Worm (Caenorhabditis elegans) whole organism, late embryonic: ENCODE results near the gene nsy-1.
A peak's percentile ranks its signal among the peaks of the same experiment; 100 is the strongest.

Source experiments
- C08G9.2 ChIP-seq: sonication (generic microtip); optimal IDR thresholded peaks from 2 replicates; lab custom pipeline; 2016; ENCODE audit warnings: mild to moderate bottlenecking, missing genetic modification characterization, moderate library complexity, missing compliant biosample characterization
- F13H6.1 ChIP-seq: sonication (generic microtip); optimal IDR thresholded peaks from 2 replicates; lab custom pipeline; 2016; ENCODE audit warnings: missing genetic modification characterization, missing compliant biosample characterization
- K02D7.2 ChIP-seq: sonication (generic microtip); optimal IDR thresholded peaks from 2 replicates; lab custom pipeline; 2017; ENCODE audit warnings: mild to moderate bottlenecking, missing genetic modification characterization, missing compliant biosample characterization
- K09A11.1 ChIP-seq: sonication (generic microtip); optimal IDR thresholded peaks from 2 replicates; lab custom pipeline; 2017; ENCODE audit warnings: antibody characterized with exemption, mild to moderate bottlenecking, missing genetic modification characterization, missing compliant biosample characterization; ENCODE audit not compliant: insufficient read depth
- Y22D7AL.16 ChIP-seq: sonication (generic microtip); optimal IDR thresholded peaks from 2 replicates; lab custom pipeline; 2016; ENCODE audit warnings: missing genetic modification characterization, missing compliant biosample characterization
- ama-1 ChIP-seq: fragments of 150-350 bp; optimal IDR thresholded peaks from 2 replicates; lab custom pipeline; 2014
- ceh-14 ChIP-seq: sonication (generic microtip); optimal IDR thresholded peaks from 2 replicates; lab custom pipeline; 2016; ENCODE audit warnings: missing genotype, missing genetic modification characterization, missing compliant biosample characterization
- ceh-18 ChIP-seq: sonication (generic microtip); optimal IDR thresholded peaks from 2 replicates; lab custom pipeline; 2016; ENCODE audit warnings: missing genetic modification characterization, missing compliant biosample characterization
- ceh-19 ChIP-seq: fragments of 200-800 bp; sonication (Bioruptor generic); optimal IDR thresholded peaks from 2 replicates; lab custom pipeline; 2018; ENCODE audit warnings: mild to moderate bottlenecking, missing genetic modification characterization, missing compliant biosample characterization
- ceh-2 ChIP-seq: sonication (generic microtip); optimal IDR thresholded peaks from 2 replicates; lab custom pipeline; 2016; ENCODE audit warnings: missing genotype, missing genetic modification characterization, missing compliant biosample characterization
- ceh-24 ChIP-seq: sonication (generic microtip); optimal IDR thresholded peaks from 2 replicates; lab custom pipeline; 2016; ENCODE audit warnings: mild to moderate bottlenecking, missing genetic modification characterization, missing compliant biosample characterization
- ceh-30 ChIP-seq: fragments of 150-350 bp; optimal IDR thresholded peaks from 2 replicates; lab custom pipeline; 2014; ENCODE audit warnings: missing biosample characterization, missing genetic modification characterization
- ceh-34 ChIP-seq: sonication (generic microtip); optimal IDR thresholded peaks from 2 replicates; lab custom pipeline; 2016; ENCODE audit warnings: mild to moderate bottlenecking, missing genetic modification characterization, missing compliant biosample characterization
- ceh-48 ChIP-seq: sonication (generic microtip); optimal IDR thresholded peaks from 2 replicates; lab custom pipeline; 2016; ENCODE audit warnings: missing genetic modification characterization, inconsistent platforms, missing compliant biosample characterization
- che-1 ChIP-seq: sonication (generic microtip); optimal IDR thresholded peaks from 2 replicates; lab custom pipeline; 2016; ENCODE audit warnings: mild to moderate bottlenecking, missing genetic modification characterization, missing compliant biosample characterization
- dmd-4 ChIP-seq: sonication (generic microtip); optimal IDR thresholded peaks from 2 replicates; lab custom pipeline; 2016; ENCODE audit warnings: borderline replicate concordance, missing genetic modification characterization, missing compliant biosample characterization
- dve-1 ChIP-seq: sonication (generic microtip); optimal IDR thresholded peaks from 2 replicates; lab custom pipeline; 2017; ENCODE audit warnings: antibody characterized with exemption, mild to moderate bottlenecking, missing genetic modification characterization, missing compliant biosample characterization
- elt-2 ChIP-seq: sonication (generic microtip); optimal IDR thresholded peaks from 2 replicates; lab custom pipeline; 2016; ENCODE audit warnings: missing genetic modification reagents, missing genetic modification characterization, missing compliant biosample characterization
- elt-4 ChIP-seq: sonication (generic microtip); optimal IDR thresholded peaks from 2 replicates; lab custom pipeline; 2016; ENCODE audit warnings: missing genetic modification characterization, missing compliant biosample characterization
- ets-4 ChIP-seq: sonication (generic microtip); optimal IDR thresholded peaks from 2 replicates; lab custom pipeline; 2016; ENCODE audit warnings: missing genetic modification characterization, missing compliant biosample characterization
- fax-1 ChIP-seq: sonication (generic microtip); optimal IDR thresholded peaks from 2 replicates; lab custom pipeline; 2016; ENCODE audit warnings: missing genotype, missing genetic modification characterization, missing compliant biosample characterization
- fkh-10 ChIP-seq: fragments of 150-350 bp; optimal IDR thresholded peaks from 2 replicates; lab custom pipeline; 2014; ENCODE audit warnings: missing biosample characterization, missing genetic modification reagents, missing genetic modification characterization
- hlh-13 ChIP-seq: fragments of 200-800 bp; sonication (Bioruptor generic); optimal IDR thresholded peaks from 2 replicates; lab custom pipeline; 2018; ENCODE audit warnings: mild to moderate bottlenecking, missing genetic modification characterization, missing compliant biosample characterization
- hlh-15 ChIP-seq: sonication (generic microtip); optimal IDR thresholded peaks from 2 replicates; lab custom pipeline; 2016; ENCODE audit warnings: missing genetic modification characterization, missing compliant biosample characterization
- lim-6 ChIP-seq: sonication (generic microtip); optimal IDR thresholded peaks from 2 replicates; lab custom pipeline; 2016; ENCODE audit warnings: missing genetic modification characterization, missing compliant biosample characterization
- madf-2 ChIP-seq: sonication (generic microtip); optimal IDR thresholded peaks from 2 replicates; lab custom pipeline; 2017; ENCODE audit warnings: missing genetic modification characterization, missing compliant biosample characterization
- mec-3 ChIP-seq: sonication (generic microtip); optimal IDR thresholded peaks from 2 replicates; lab custom pipeline; 2016; ENCODE audit warnings: borderline replicate concordance, missing genetic modification characterization, missing compliant biosample characterization
- nhr-11 ChIP-seq: fragments of 150-350 bp; optimal IDR thresholded peaks from 2 replicates; lab custom pipeline; 2014; ENCODE audit warnings: missing biosample characterization, missing genetic modification characterization
- odd-2 ChIP-seq: sonication (generic microtip); optimal IDR thresholded peaks from 2 replicates; lab custom pipeline; 2017; ENCODE audit warnings: antibody characterized with exemption, mild to moderate bottlenecking, missing genetic modification characterization, missing compliant biosample characterization
- pax-1 ChIP-seq: fragments of 150-350 bp; optimal IDR thresholded peaks from 2 replicates; lab custom pipeline; 2014; ENCODE audit warnings: missing biosample characterization, missing genetic modification characterization
- pha-2 ChIP-seq: sonication (generic microtip); optimal IDR thresholded peaks from 2 replicates; lab custom pipeline; 2017; ENCODE audit warnings: mild to moderate bottlenecking, missing genetic modification characterization, missing compliant biosample characterization
- ref-2 ChIP-seq: sonication (generic microtip); optimal IDR thresholded peaks from 2 replicates; lab custom pipeline; 2016; ENCODE audit warnings: missing genetic modification characterization, missing compliant biosample characterization
- rnt-1 ChIP-seq: sonication (generic microtip); optimal IDR thresholded peaks from 2 replicates; lab custom pipeline; 2016; ENCODE audit warnings: missing genetic modification characterization, missing compliant biosample characterization
- sdc-2 ChIP-seq: sonication (generic microtip); optimal IDR thresholded peaks from 2 replicates; lab custom pipeline; 2016; ENCODE audit warnings: missing genotype, missing genetic modification characterization, missing compliant biosample characterization
- sox-4 ChIP-seq: sonication (generic microtip); optimal IDR thresholded peaks from 2 replicates; lab custom pipeline; 2017; ENCODE audit warnings: mild to moderate bottlenecking, missing genetic modification characterization, inconsistent platforms, missing compliant biosample characterization
- unc-42 ChIP-seq: sonication (generic microtip); optimal IDR thresholded peaks from 2 replicates; lab custom pipeline; 2016; ENCODE audit warnings: missing genotype, missing genetic modification characterization, missing compliant biosample characterization

Gene nsy-1

DNA sequence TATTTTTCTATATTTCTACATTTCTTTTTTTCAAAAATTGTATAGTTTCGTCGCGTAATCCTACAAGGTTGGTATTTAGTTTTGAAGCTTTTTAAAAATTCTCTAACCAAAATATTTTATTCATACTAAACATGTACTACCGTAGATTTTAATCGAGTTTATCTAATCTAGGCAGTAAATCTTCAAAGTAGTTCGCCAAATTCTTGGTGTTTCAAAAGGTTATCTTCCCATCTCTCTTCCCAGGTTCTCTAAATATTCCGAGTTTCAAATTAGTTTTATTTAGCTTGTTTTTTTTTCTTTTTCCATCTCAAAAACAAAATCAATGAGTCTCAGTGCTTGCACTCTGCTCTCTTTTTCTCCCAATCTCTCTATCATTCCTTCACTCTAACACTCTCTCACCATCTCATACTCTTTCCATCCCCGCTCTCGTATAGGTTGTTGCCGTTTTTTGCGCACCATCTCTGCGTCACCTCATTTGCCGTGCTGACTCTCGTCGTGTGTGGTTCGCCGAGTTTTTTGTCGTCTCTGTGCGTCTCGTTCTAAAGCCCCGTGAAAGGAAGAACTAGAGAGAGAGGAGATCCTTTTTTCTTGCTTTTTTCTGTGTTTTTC lies 5.5 kb upstream of the nsy-1 start (continued):
- TF ChIP-seq ceh-24 (tag; lab: Kevin White, UChicago) (no peak), ceh-34 (tag; lab: Kevin White, UChicago) (peak; percentile 27), che-1 (tag; lab: Kevin White, UChicago) (no peak), C08G9.2 (peak; percentile 24), dmd-4 (no peak), ref-2 (tag; lab: Kevin White, UChicago) (no peak), dve-1 (tag; lab: Kevin White, UChicago) (no peak), nhr-11 (tag; lab: Kevin White, UChicago) (no peak), ceh-19 (GFP tag; lab: Kevin White, UChicago) (no peak), elt-4 (tag; lab: Kevin White, UChicago) (no peak), sdc-2 (tag; lab: Kevin White, UChicago) (no peak), fkh-10 (no peak), rnt-1 (no peak), K02D7.2 (no peak), ceh-14 (tag; lab: Kevin White, UChicago) (peak; percentile 31), K09A11.1 (tag; lab: Kevin White, UChicago) (no peak)

DNA sequence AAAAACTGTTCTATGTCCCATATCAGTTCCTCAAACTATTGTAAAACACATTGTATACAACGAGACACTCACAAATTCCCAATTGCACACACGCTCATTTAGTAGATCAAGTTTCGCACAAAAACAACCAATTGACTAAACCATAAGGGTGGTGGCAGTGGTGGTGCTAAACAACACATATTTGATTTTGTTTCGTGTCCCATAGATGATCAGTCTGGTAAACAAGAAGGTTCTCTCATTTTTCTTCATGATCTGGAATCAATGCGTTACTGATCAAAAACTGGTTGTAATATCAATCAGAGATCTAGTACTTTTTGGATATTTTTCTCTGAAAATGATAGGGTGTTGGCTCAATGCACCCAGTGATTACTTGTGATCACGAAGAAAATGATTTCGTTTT lies 4.0 kb upstream of the nsy-1 start:
- TF ChIP-seq ceh-48, result no peak

DNA sequence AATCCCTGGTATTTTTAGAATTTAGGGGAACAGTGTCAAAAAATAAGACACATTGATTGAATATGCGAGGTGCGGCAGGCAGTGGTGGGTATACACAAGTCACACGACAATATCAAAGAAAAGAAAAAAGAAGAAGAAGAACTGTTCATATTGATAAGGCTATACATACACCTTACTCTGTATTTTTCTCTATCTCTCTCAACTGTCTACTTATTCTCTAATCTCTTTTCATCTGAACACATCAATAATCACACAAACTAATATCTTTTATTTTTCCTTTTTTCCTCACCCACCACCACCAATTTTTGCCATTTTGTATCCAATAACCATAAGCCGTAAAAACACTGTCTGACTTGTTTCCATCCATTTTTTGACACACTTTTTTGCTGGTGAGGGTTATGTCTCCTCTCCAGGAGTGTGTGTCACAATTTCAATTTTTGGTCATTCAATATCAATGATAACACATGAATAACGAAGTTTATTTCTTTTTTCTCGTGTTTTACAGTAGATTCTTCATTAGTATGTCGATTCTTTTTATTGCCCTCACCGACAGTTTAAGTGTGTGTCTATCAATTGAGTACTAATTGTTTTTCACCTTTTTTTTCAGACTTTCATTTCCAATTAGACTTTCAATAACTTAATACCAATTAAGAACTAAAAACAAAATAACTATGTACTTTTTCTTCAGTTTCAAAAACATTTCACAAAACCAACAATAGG lies 3.0 kb upstream of the nsy-1 start:
- TF ChIP-seq sox-4 (no peak), elt-2 (tag; lab: Kevin White, UChicago) (peak; percentile 93), pha-2 (no peak)

DNA sequence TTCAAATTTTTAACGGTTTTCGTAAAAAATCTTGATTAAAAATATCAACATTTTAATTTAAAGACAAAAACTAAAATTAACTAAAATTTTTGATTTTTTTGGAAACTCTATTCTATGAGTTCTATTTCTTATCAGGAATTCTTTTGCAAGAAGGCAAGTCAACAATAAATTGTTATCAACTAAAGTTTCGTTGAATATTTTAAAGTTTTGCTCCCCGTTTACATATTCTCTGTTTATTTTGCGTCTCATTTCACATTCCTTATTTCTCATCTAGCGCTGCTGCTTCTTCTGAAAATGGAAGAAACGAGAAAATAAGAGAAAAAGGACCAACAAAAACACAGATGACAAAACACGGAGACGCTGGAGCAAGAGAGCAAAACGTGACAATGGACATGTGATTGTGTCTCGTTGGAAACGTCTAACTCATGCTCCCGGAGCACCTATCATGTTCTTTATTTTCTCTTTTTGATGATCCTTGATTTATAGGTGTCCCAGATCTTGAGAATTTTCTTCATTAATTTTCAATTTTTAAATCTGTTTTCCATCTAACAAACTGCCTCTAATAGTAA lies 2.0 kb upstream of the nsy-1 start:
- peak; percentile 74 for TF ChIP-seq elt-2 (tag; lab: Kevin White, UChicago)
- TF ChIP-seq ceh-18 (tag; lab: Kevin White, UChicago), result no peak

DNA sequence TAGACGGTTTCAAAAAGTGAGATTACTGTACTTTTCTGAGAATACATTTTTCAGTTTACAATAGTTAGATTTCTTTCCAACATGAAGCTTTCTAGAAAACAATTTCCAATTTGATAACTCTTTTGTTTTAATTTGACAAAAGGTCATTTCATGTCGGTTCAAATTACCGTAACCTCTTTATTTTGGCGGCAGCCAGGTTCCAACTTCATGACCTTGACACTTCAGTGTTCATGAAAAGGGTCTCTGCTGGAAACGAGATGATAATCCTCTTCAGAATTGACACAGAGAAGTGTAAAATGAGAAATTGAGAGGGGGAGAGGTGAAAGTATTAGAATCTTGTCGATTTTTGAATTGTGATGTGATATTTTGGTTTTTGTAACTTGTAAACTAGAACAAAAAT lies 1.0 kb upstream of the nsy-1 start:
- no peak for TF ChIP-seq lim-6
- TF ChIP-seq ama-1 (lab: Kevin White, UChicago), result no peak
- no peak for TF ChIP-seq hlh-15
- no peak for TF ChIP-seq dve-1 (tag; lab: Kevin White, UChicago)
- TF ChIP-seq mec-3, result no peak
- no peak for TF ChIP-seq ref-2 (tag; lab: Kevin White, UChicago)
- no peak for TF ChIP-seq pax-1 (tag; lab: Kevin White, UChicago)
- no peak for TF ChIP-seq K09A11.1 (tag; lab: Kevin White, UChicago)
- TF ChIP-seq unc-42 (tag; lab: Kevin White, UChicago), result no peak
- no peak for TF ChIP-seq ceh-18 (tag; lab: Kevin White, UChicago)
- no peak for TF ChIP-seq hlh-13 (GFP tag; lab: Kevin White, UChicago)
- TF ChIP-seq madf-2, result no peak
- TF ChIP-seq ets-4 (tag; lab: Kevin White, UChicago), result no peak
- no peak for TF ChIP-seq nhr-11 (tag; lab: Kevin White, UChicago)
- no peak for TF ChIP-seq che-1 (tag; lab: Kevin White, UChicago)
- no peak for TF ChIP-seq fax-1 (tag; lab: Kevin White, UChicago)
- TF ChIP-seq, all 69 proteins: peak for 0

DNA sequence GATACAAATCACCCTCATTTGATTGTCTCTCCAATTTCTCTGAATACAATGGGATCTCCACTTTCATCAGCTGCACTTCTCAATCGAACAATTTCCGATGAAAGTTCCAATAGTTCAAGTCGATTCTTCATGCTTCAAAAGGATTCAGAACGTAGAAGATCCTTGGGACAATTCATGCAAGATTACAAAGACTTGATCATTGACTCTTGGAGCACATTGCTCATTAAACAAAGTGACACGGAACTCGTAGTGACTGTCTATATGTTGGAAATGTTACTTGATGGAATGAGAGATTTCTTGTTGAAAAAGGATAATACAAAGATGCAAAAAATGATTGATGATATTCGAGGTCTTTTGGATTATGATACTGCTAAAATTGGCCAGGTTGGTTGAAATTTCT lies 5.4 kb downstream of the nsy-1 start:
- TF ChIP-seq F13H6.1 (tag; lab: Kevin White, UChicago) (no peak), ceh-2 (tag; lab: Kevin White, UChicago) (no peak), ceh-30 (tag; lab: Kevin White, UChicago) (no peak), nhr-11 (tag; lab: Kevin White, UChicago) (no peak), ceh-48 (no peak), K09A11.1 (tag; lab: Kevin White, UChicago) (no peak), pha-2 (no peak), Y22D7AL.16 (tag; lab: Kevin White, UChicago) (no peak), sox-4 (no peak), fkh-10 (no peak), C08G9.2 (no peak), dve-1 (tag; lab: Kevin White, UChicago) (no peak), odd-2 (no peak), rnt-1 (no peak), dmd-4 (no peak)
